Worm (Caenorhabditis elegans) whole organism, midembryonic: ENCODE measurements around the gene swt-1.

Experiments
- cog-1 ChIP-seq: sonication (generic microtip); optimal IDR thresholded peaks from 2 replicates; lab custom pipeline; 2016; ENCODE audit warnings: missing genetic modification characterization, missing compliant biosample characterization
- flt-1 ChIP-seq: fragments of 200-800 bp; sonication (Bioruptor generic); IDR thresholded peaks from 2 replicates; pipeline ENCODE4 v1.3.6; 2022; ENCODE audit warnings: missing genetic modification characterization, missing compliant biosample characterization
- klf-2 ChIP-seq: fragments of 200-800 bp; sonication (Bioruptor generic); conservative IDR thresholded peaks from 2 replicates; pipeline ENCODE4 v1.3.6; 2022; ENCODE audit warnings: missing genetic modification reagents, missing genetic modification characterization, missing compliant biosample characterization
- med-1 ChIP-seq: sonication (generic microtip); optimal IDR thresholded peaks from 2 replicates; lab custom pipeline; 2017; ENCODE audit warnings: missing genetic modification characterization, mild to moderate bottlenecking, missing compliant biosample characterization, antibody characterized with exemption, missing genetic modification reagents; ENCODE audit not compliant: insufficient read depth
- ref-1 ChIP-seq: fragments of 200-800 bp; sonication (Bioruptor generic); conservative IDR thresholded peaks from 2 replicates; pipeline ENCODE4 v1.3.6; 2022; ENCODE audit warnings: missing genetic modification reagents, missing genetic modification characterization, missing compliant biosample characterization
- tab-1 ChIP-seq: fragments of 200-800 bp; sonication (Bioruptor generic); IDR thresholded peaks from 2 replicates; pipeline ENCODE4 v1.3.6; 2022; ENCODE audit warnings: missing genetic modification characterization, missing compliant biosample characterization
- ztf-23 ChIP-seq: fragments of 200-800 bp; sonication (Bioruptor generic); IDR thresholded peaks from 2 replicates; pipeline ENCODE4 v1.3.6; 2022; ENCODE audit warnings: missing genetic modification reagents, missing genetic modification characterization, missing compliant biosample characterization
- ztf-29 ChIP-seq: fragments of 200-800 bp; sonication (Bioruptor generic); IDR thresholded peaks from 2 replicates; pipeline ENCODE4 v1.3.6; 2022; ENCODE audit warnings: missing genetic modification reagents, missing genetic modification characterization, missing compliant biosample characterization

DNA sequence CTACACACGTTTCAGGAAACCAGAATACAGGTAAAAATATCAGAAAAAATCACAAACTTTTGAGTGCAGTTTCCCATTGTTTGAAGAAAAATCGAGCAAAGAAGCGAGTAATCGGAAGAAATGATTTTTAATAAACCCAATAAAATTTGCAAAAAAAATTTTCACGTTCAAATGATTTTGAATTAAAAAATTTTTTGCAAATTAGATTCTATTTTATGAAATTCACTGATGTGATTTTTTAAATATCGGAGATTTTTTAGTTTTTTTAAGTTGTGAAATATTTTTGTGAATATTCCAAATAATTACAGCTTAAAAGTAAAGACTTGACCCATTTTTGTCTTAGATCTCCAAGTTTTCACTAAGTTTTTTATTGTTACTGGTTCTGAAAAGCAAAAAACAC lies 9.1 kb upstream of the swt-1 start, which contains the start of gene pnp-1:
- TF ChIP-seq ztf-23 (GFP tag; lab: Robert Waterston, UW) (no peak), cog-1 (tag; lab: Kevin White, UChicago) (no peak), tab-1 (GFP tag; lab: Robert Waterston, UW) (no peak), ref-1 (GFP tag; lab: Robert Waterston, UW) (no peak), flt-1 (GFP tag; lab: Robert Waterston, UW) (no peak), ztf-29 (GFP tag; lab: Robert Waterston, UW) (no peak), med-1 (GFP tag; lab: Kevin White, UChicago) (no peak), klf-2 (GFP tag; lab: Robert Waterston, UW) (no peak)
